6 fruit fly cellular contexts compared by ENCODE assay signal in genomic region chrX:19577940-19578632, dm6.
TF ChIP-seq lines count a peak whose summit lies in the region.

No protein-coding gene starts in this region.

- no peak for TF ChIP-seq CTCF in whole organism, embryonic (GFP tag; optimal IDR thresholded peaks at IDR 0.05; lab: Kevin White, UChicago)

TF ChIP-seq in Kc167, 6 proteins besides CTCF, POLR2A, EP300 and RAD21:
- TF ChIP-seq ttk (optimal IDR thresholded peaks at IDR 0.05; lab: Kevin White, UChicago) (peak; percentile 6), insv (optimal IDR thresholded peaks at IDR 0.05; lab: Kevin White, UChicago) (no peak), Sin3A (optimal IDR thresholded peaks at IDR 0.05; lab: Kevin White, UChicago) (no peak)

TF ChIP-seq in whole organism, adult, 20 proteins besides CTCF, POLR2A, EP300 and RAD21 (continues in another document):
- TF ChIP-seq Hr96 (GFP tag; optimal IDR thresholded peaks at IDR 0.05; lab: Kevin White, UChicago) (no peak), CG7101 (tag; optimal IDR thresholded peaks at IDR 0.05; lab: Kevin White, UChicago) (no peak), CG12768 (GFP tag; optimal IDR thresholded peaks at IDR 0.05; lab: Kevin White, UChicago) (peak; percentile 18), tj (GFP tag; optimal IDR thresholded peaks at IDR 0.05; lab: Kevin White, UChicago) (peak; percentile 44), cnc (optimal IDR thresholded peaks at IDR 0.05; lab: Kevin White, UChicago) (no peak), CG7045 (GFP tag; optimal IDR thresholded peaks at IDR 0.05; lab: Kevin White, UChicago) (no peak), kay (GFP tag; lab: Kevin White, UChicago; ENCODE audit: borderline replicate concordance) (no peak), pad (GFP tag; optimal IDR thresholded peaks at IDR 0.05; lab: Kevin White, UChicago) (peak; percentile 95), toe (GFP tag; optimal IDR thresholded peaks at IDR 0.05; lab: Kevin White, UChicago) (no peak), Crg-1 (GFP tag; optimal IDR thresholded peaks at IDR 0.05; lab: Kevin White, UChicago) (no peak), CG11617 (GFP tag; optimal IDR thresholded peaks at IDR 0.05; lab: Kevin White, UChicago) (peak; percentile 27), ovo (GFP tag; optimal IDR thresholded peaks at IDR 0.05; lab: Kevin White, UChicago) (peak; percentile 87), CG33017 (tag; optimal IDR thresholded peaks at IDR 0.05; lab: Kevin White, UChicago) (no peak), Clk (GFP tag; optimal IDR thresholded peaks at IDR 0.05; lab: Kevin White, UChicago) (no peak), Mnt (GFP tag; optimal IDR thresholded peaks at IDR 0.05; lab: Kevin White, UChicago) (peak; percentile 80), CG1620 (GFP tag; optimal IDR thresholded peaks at IDR 0.05; lab: Kevin White, UChicago) (no peak), CG5204 (GFP tag; optimal IDR thresholded peaks at IDR 0.05; lab: Kevin White, UChicago) (no peak), CG14711 (tag; optimal IDR thresholded peaks at IDR 0.05; lab: Kevin White, UChicago) (no peak)

TF ChIP-seq in whole organism, embryonic, 481 proteins besides CTCF, POLR2A, EP300 and RAD21:
- no peak for TF ChIP-seq fru (optimal IDR thresholded peaks at IDR 0.05; lab: Kevin White, UChicago)
- TF ChIP-seq CG13775 (GFP tag; optimal IDR thresholded peaks at IDR 0.05; lab: Kevin White, UChicago) = peak; percentile 95
- no peak for TF ChIP-seq schlank (tag; optimal IDR thresholded peaks at IDR 0.05; lab: Kevin White, UChicago)
- TF ChIP-seq Med (GFP tag; lab: Kevin White, UChicago) = peak; percentile 42
- TF ChIP-seq D19A (tag; optimal IDR thresholded peaks at IDR 0.05; lab: Kevin White, UChicago) = peak; percentile 54
- peak; percentile 23; the same call in 1 of the 2 replicates for TF ChIP-seq MBD-R2 (GFP tag; IDR thresholded peaks at IDR 0.05; lab: Robert Waterston, UW)
- TF ChIP-seq D19B (GFP tag; optimal IDR thresholded peaks at IDR 0.05; lab: Kevin White, UChicago) = peak; percentile 52
- peak; percentile 54 for TF ChIP-seq phol (tag; optimal IDR thresholded peaks at IDR 0.05; lab: Kevin White, UChicago)
- peak; percentile 9 for TF ChIP-seq nom (GFP tag; optimal IDR thresholded peaks at IDR 0.05; lab: Kevin White, UChicago)
- peak; percentile 69 for TF ChIP-seq CG10274 (GFP tag; optimal IDR thresholded peaks at IDR 0.05; lab: Kevin White, UChicago)
- TF ChIP-seq ERR (GFP tag; optimal IDR thresholded peaks at IDR 0.05; lab: Kevin White, UChicago) = no peak
- peak; percentile 76 for TF ChIP-seq cg (GFP tag; optimal IDR thresholded peaks at IDR 0.05; lab: Kevin White, UChicago)
- TF ChIP-seq nerfin-1 (tag; optimal IDR thresholded peaks at IDR 0.05; lab: Kevin White, UChicago) = peak; percentile 30
- 0 out of 3 replicates have a peak, but pooled peaks have one; percentile 9 for TF ChIP-seq so (GFP tag; IDR thresholded peaks at IDR 0.05; lab: Robert Waterston, UW)
- TF ChIP-seq HLH3B (GFP tag; IDR thresholded peaks at IDR 0.05; lab: Robert Waterston, UW) = no peak
- peak; percentile 90 for TF ChIP-seq p53 (GFP tag; optimal IDR thresholded peaks at IDR 0.05; lab: Kevin White, UChicago)
- TF ChIP-seq CG15479 (GFP tag; optimal IDR thresholded peaks at IDR 0.05; lab: Kevin White, UChicago) = peak; percentile 39
TF ChIP-seq in whole organism, embryonic: peak in this region for 13.

TF ChIP-seq in whole organism, prepupa, 60 proteins besides CTCF, POLR2A, EP300 and RAD21:
- TF ChIP-seq acj6 (GFP tag; optimal IDR thresholded peaks at IDR 0.05; lab: Kevin White, UChicago) = no peak
- no peak for TF ChIP-seq Hr4 (GFP tag; optimal IDR thresholded peaks at IDR 0.05; lab: Kevin White, UChicago)
- TF ChIP-seq esn (GFP tag; optimal IDR thresholded peaks at IDR 0.05; lab: Kevin White, UChicago) = peak; percentile 10
- no peak for TF ChIP-seq CG34406 (GFP tag; optimal IDR thresholded peaks at IDR 0.05; lab: Kevin White, UChicago)
- TF ChIP-seq Hr39 (GFP tag; optimal IDR thresholded peaks at IDR 0.05; lab: Kevin White, UChicago) = no peak
- peak; percentile 14 for TF ChIP-seq cyc (GFP tag; optimal IDR thresholded peaks at IDR 0.05; lab: Kevin White, UChicago)
TF ChIP-seq in whole organism, prepupa: peak in this region for 2.

TF ChIP-seq in whole organism, pupa, 21 proteins besides CTCF, POLR2A, EP300 and RAD21:
- TF ChIP-seq CG8301 (tag; optimal IDR thresholded peaks at IDR 0.05; lab: Kevin White, UChicago) (no peak), CG4496 (GFP tag; IDR thresholded peaks at IDR 0.05; lab: Robert Waterston, UW) (no peak), Snoo (tag; optimal IDR thresholded peaks at IDR 0.05; lab: Kevin White, UChicago) (no peak), CG32121 (GFP tag; IDR thresholded peaks at IDR 0.05; lab: Robert Waterston, UW) (peak; percentile 53; the same call in 1 of the 2 replicates), CG15710 (tag; optimal IDR thresholded peaks at IDR 0.05; lab: Kevin White, UChicago) (no peak), Pif1A (GFP tag; optimal IDR thresholded peaks at IDR 0.05; lab: Kevin White, UChicago) (no peak), EcR (GFP tag; optimal IDR thresholded peaks at IDR 0.05; lab: Kevin White, UChicago) (peak; percentile 59), CG9948 (tag; optimal IDR thresholded peaks at IDR 0.05; lab: Kevin White, UChicago) (no peak)

TF ChIP-seq in whole organism, wandering third instar larva, 38 proteins besides CTCF, POLR2A, EP300 and RAD21:
- TF ChIP-seq jim (GFP tag; optimal IDR thresholded peaks at IDR 0.05; lab: Kevin White, UChicago) (no peak), tai (GFP tag; optimal IDR thresholded peaks at IDR 0.05; lab: Kevin White, UChicago) (no peak), N (GFP tag; optimal IDR thresholded peaks at IDR 0.05; lab: Kevin White, UChicago) (peak; percentile 83), usp (GFP tag; optimal IDR thresholded peaks at IDR 0.05; lab: Kevin White, UChicago) (no peak), Dfd (GFP tag; optimal IDR thresholded peaks at IDR 0.05; lab: Kevin White, UChicago) (no peak), Dif (GFP tag; optimal IDR thresholded peaks at IDR 0.05; lab: Kevin White, UChicago; ENCODE audit: partially characterized antibody) (no peak), Vsx2 (GFP tag; optimal IDR thresholded peaks at IDR 0.05; lab: Kevin White, UChicago; ENCODE audit: partially characterized antibody) (no peak), Abd-B (GFP tag; optimal IDR thresholded peaks at IDR 0.05; lab: Kevin White, UChicago) (peak; percentile 8), sv (GFP tag; optimal IDR thresholded peaks at IDR 0.05; lab: Kevin White, UChicago) (no peak), pan (optimal IDR thresholded peaks at IDR 0.05; lab: Kevin White, UChicago) (no peak)
